Worm (Caenorhabditis elegans) whole organism, early embryonic: Measurements from ENCODE around the gene R11A8.1.

Source experiments
- B0310.2 ChIP-seq: sonication (generic microtip); optimal IDR thresholded peaks from 2 replicates; lab custom pipeline; 2016; ENCODE audit warnings: mild to moderate bottlenecking, missing genetic modification characterization, missing compliant biosample characterization
- F13C5.2 ChIP-seq: sonication (generic microtip); optimal IDR thresholded peaks from 2 replicates; lab custom pipeline; 2017; ENCODE audit warnings: mild to moderate bottlenecking, missing genetic modification characterization, inconsistent platforms, missing compliant biosample characterization
- aly-1 ChIP-seq: sonication (generic microtip); optimal IDR thresholded peaks from 2 replicates; lab custom pipeline; 2016; ENCODE audit warnings: missing genetic modification characterization, missing compliant biosample characterization
- ama-1 ChIP-seq: fragments of 150-350 bp; optimal IDR thresholded peaks from 2 replicates; lab custom pipeline; 2014
- ceh-13 ChIP-seq: fragments of 200-800 bp; sonication (Bioruptor generic); optimal IDR thresholded peaks from 2 replicates; lab custom pipeline; 2018; ENCODE audit warnings: mild to moderate bottlenecking, missing genetic modification characterization, missing compliant biosample characterization
- ceh-36 ChIP-seq: sonication (generic microtip); optimal IDR thresholded peaks from 2 replicates; lab custom pipeline; 2016; ENCODE audit warnings: missing genetic modification characterization, inconsistent platforms, missing compliant biosample characterization
- ets-7 ChIP-seq: sonication (generic microtip); optimal IDR thresholded peaks from 2 replicates; lab custom pipeline; 2016; ENCODE audit warnings: missing genotype, missing genetic modification characterization, missing compliant biosample characterization
- flt-1 ChIP-seq: fragments of 200-800 bp; sonication (Bioruptor generic); IDR thresholded peaks from 2 replicates; pipeline ENCODE4 v1.3.6; 2022; ENCODE audit warnings: missing genetic modification characterization, missing compliant biosample characterization
- hmbx-1 ChIP-seq: sonication (generic microtip); optimal IDR thresholded peaks from 2 replicates; lab custom pipeline; 2016; ENCODE audit warnings: mild to moderate bottlenecking, missing genetic modification characterization, missing compliant biosample characterization
- hmg-4 ChIP-seq: fragments of 200-800 bp; sonication (Bioruptor generic); optimal IDR thresholded peaks from 2 replicates; lab custom pipeline; 2018; ENCODE audit warnings: mild to moderate bottlenecking, missing genetic modification characterization, missing compliant biosample characterization
- hnd-1 ChIP-seq: sonication (generic microtip); optimal IDR thresholded peaks from 2 replicates; lab custom pipeline; 2016; ENCODE audit warnings: missing genetic modification characterization, missing compliant biosample characterization
- pes-1 ChIP-seq: fragments of 200-800 bp; sonication (Bioruptor generic); IDR thresholded peaks from 2 replicates; pipeline ENCODE4 v1.3.6; 2022; ENCODE audit warnings: missing genetic modification reagents, missing genetic modification characterization, missing compliant biosample characterization
- scrt-1 ChIP-seq: fragments of 200-800 bp; sonication (Bioruptor generic); IDR thresholded peaks from 2 replicates; pipeline ENCODE4 v1.3.6; 2022; ENCODE audit warnings: missing genetic modification characterization, missing compliant biosample characterization
- sea-1 ChIP-seq: fragments of 200-800 bp; sonication (Bioruptor generic); conservative IDR thresholded peaks from 2 replicates; pipeline ENCODE4 v1.3.6; 2022; ENCODE audit warnings: missing genetic modification characterization, missing compliant biosample characterization
- tbx-11 ChIP-seq: fragments of 200-800 bp; sonication (Bioruptor generic); IDR thresholded peaks from 2 replicates; pipeline ENCODE4 v1.3.6; 2022; ENCODE audit warnings: missing genetic modification characterization, missing compliant biosample characterization
- tbx-37 ChIP-seq: fragments of 200-800 bp; sonication (Bioruptor generic); conservative IDR thresholded peaks from 2 replicates; pipeline ENCODE4 v1.3.6; 2022; ENCODE audit warnings: missing genetic modification reagents, missing genetic modification characterization, missing compliant biosample characterization
- tra-4 ChIP-seq: sonication (generic microtip); optimal IDR thresholded peaks from 2 replicates; lab custom pipeline; 2017; ENCODE audit warnings: missing genetic modification characterization, missing compliant biosample characterization

R11A8.1 gene

ce11 chrIV:10357072-10357471, at the start of gene R11A8.1:
Gene R11A8.1, minus strand, starts transcription at chrIV:10357172.
- TF ChIP-seq hmbx-1 (tag; lab: Kevin White, UChicago), result no peak
- TF ChIP-seq tra-4 (tag; lab: Kevin White, UChicago), result no peak
- TF ChIP-seq aly-1 (tag; lab: Kevin White, UChicago), result no peak
- TF ChIP-seq flt-1 (GFP tag; lab: Robert Waterston, UW), result no peak
- no peak for TF ChIP-seq ceh-13 (GFP tag; lab: Kevin White, UChicago)
- no peak for TF ChIP-seq hnd-1 (tag; lab: Kevin White, UChicago)
- no peak for TF ChIP-seq pes-1 (GFP tag; lab: Robert Waterston, UW)
- no peak for TF ChIP-seq scrt-1 (GFP tag; lab: Robert Waterston, UW)
- no peak for TF ChIP-seq tbx-37 (GFP tag; lab: Robert Waterston, UW)
- TF ChIP-seq F13C5.2 (tag; lab: Kevin White, UChicago), result no peak
- no peak for TF ChIP-seq sea-1 (GFP tag; lab: Robert Waterston, UW)

- TF ChIP-seq tbx-37 (GFP tag; lab: Robert Waterston, UW) (no peak), scrt-1 (GFP tag; lab: Robert Waterston, UW) (no peak), aly-1 (tag; lab: Kevin White, UChicago) (peak; percentile 56), F13C5.2 (tag; lab: Kevin White, UChicago) (peak; percentile 56), B0310.2 (tag; lab: Kevin White, UChicago) (no peak), ceh-36 (tag; lab: Kevin White, UChicago) (no peak), tbx-11 (0 out of 2 replicates have a peak, but pooled peaks have one; percentile 34), hmg-4 (no peak)
Measured at ce11 chrIV:10403193-10404058, 46.5 kb upstream of the R11A8.1 start, which contains the start of gene gpa-7. Gene gpa-7, plus strand, starts transcription at chrIV:10404008.

ce11 chrIV:10398244-10398643, 41.3 kb upstream of the R11A8.1 start:
- TF ChIP-seq ama-1 (no peak), hmbx-1 (tag; lab: Kevin White, UChicago) (no peak), tra-4 (tag; lab: Kevin White, UChicago) (no peak), pes-1 (GFP tag; lab: Robert Waterston, UW) (no peak), tbx-37 (GFP tag; lab: Robert Waterston, UW) (no peak), tbx-11 (no peak), F13C5.2 (tag; lab: Kevin White, UChicago) (no peak), sea-1 (GFP tag; lab: Robert Waterston, UW) (no peak), ets-7 (tag; lab: Kevin White, UChicago) (no peak), hmg-4 (no peak), scrt-1 (GFP tag; lab: Robert Waterston, UW) (no peak), hnd-1 (tag; lab: Kevin White, UChicago) (no peak), aly-1 (tag; lab: Kevin White, UChicago) (no peak), flt-1 (GFP tag; lab: Robert Waterston, UW) (no peak)

- no peak for TF ChIP-seq sea-1 (GFP tag; lab: Robert Waterston, UW)
- no peak for TF ChIP-seq tra-4 (tag; lab: Kevin White, UChicago)
- no peak for TF ChIP-seq ceh-36 (tag; lab: Kevin White, UChicago)
- no peak for TF ChIP-seq hmbx-1 (tag; lab: Kevin White, UChicago)
- TF ChIP-seq pes-1 (GFP tag; lab: Robert Waterston, UW), result no peak
- no peak for TF ChIP-seq flt-1 (GFP tag; lab: Robert Waterston, UW)
- TF ChIP-seq ets-7 (tag; lab: Kevin White, UChicago), result no peak
Measured at ce11 chrIV:10396827-10397226, 39.9 kb upstream of the R11A8.1 start.

ce11 chrIV:10394858-10395257, 37.9 kb upstream of the R11A8.1 start, which contains the start of gene R10H10.4:
Gene R10H10.4, minus strand, starts transcription at chrIV:10394958.
- TF ChIP-seq sea-1 (GFP tag; lab: Robert Waterston, UW) (no peak), pes-1 (GFP tag; lab: Robert Waterston, UW) (no peak), hnd-1 (tag; lab: Kevin White, UChicago) (no peak), tra-4 (tag; lab: Kevin White, UChicago) (no peak), hmbx-1 (tag; lab: Kevin White, UChicago) (no peak)

- TF ChIP-seq ets-7 (tag; lab: Kevin White, UChicago) (no peak), ceh-13 (GFP tag; lab: Kevin White, UChicago) (no peak), scrt-1 (GFP tag; lab: Robert Waterston, UW) (no peak), ceh-36 (tag; lab: Kevin White, UChicago) (no peak), pes-1 (GFP tag; lab: Robert Waterston, UW) (no peak), sea-1 (GFP tag; lab: Robert Waterston, UW) (no peak), hmg-4 (no peak), F13C5.2 (tag; lab: Kevin White, UChicago) (no peak), hmbx-1 (tag; lab: Kevin White, UChicago) (no peak), aly-1 (tag; lab: Kevin White, UChicago) (no peak), tbx-11 (no peak), ama-1 (no peak), tra-4 (tag; lab: Kevin White, UChicago) (no peak), flt-1 (GFP tag; lab: Robert Waterston, UW) (no peak), tbx-37 (GFP tag; lab: Robert Waterston, UW) (no peak), B0310.2 (tag; lab: Kevin White, UChicago) (no peak)
Measured at ce11 chrIV:10391827-10392226, 34.9 kb upstream of the R11A8.1 start, which contains the start of gene spe-26. Gene spe-26, minus strand, starts transcription at chrIV:10391927.

ce11 chrIV:10388263-10388662, 31.3 kb upstream of the R11A8.1 start, which contains the start of gene R10H10.3:
Gene R10H10.3, plus strand, starts transcription at chrIV:10388505.
- no peak for TF ChIP-seq hmg-4
- no peak for TF ChIP-seq ama-1
- no peak for TF ChIP-seq hnd-1 (tag; lab: Kevin White, UChicago)
- no peak for TF ChIP-seq flt-1 (GFP tag; lab: Robert Waterston, UW)
